Fruit fly (Drosophila melanogaster) whole organism, pupa: ENCODE measurements around the gene Prx2.

Source experiments
- CG10348 ChIP-seq: fragments of 200-800 bp; sonication (Bioruptor generic); IDR thresholded peaks from 2 replicates; pipeline ENCODE4 v1.3.6; 2022; ENCODE audit warnings: missing biosample characterization, missing genetic modification characterization
- CG13204 ChIP-seq: fragments of 200-800 bp; sonication (Bioruptor generic); optimal IDR thresholded peaks from 2 replicates; lab custom pipeline; 2018; ENCODE audit warnings: missing biosample characterization, mild to moderate bottlenecking, missing genetic modification characterization, moderate library complexity
- CG17806 ChIP-seq: fragments of 200-800 bp; sonication (Bioruptor generic); optimal IDR thresholded peaks from 2 replicates; lab custom pipeline; 2018; ENCODE audit warnings: missing biosample characterization, mild to moderate bottlenecking, missing genetic modification characterization, moderate library complexity
- CG32121 ChIP-seq: fragments of 200-800 bp; sonication (Bioruptor generic); IDR thresholded peaks from 2 replicates; pipeline ENCODE4 v1.3.6; 2022; ENCODE audit warnings: missing biosample characterization, missing genetic modification characterization
- CG34367 ChIP-seq: fragments of 200-800 bp; sonication (Bioruptor generic); optimal IDR thresholded peaks from 2 replicates; lab custom pipeline; 2018; ENCODE audit warnings: missing biosample characterization, mild to moderate bottlenecking, missing genetic modification characterization
- CG4496 ChIP-seq: fragments of 200-800 bp; sonication (Bioruptor generic); IDR thresholded peaks from 3 replicates; pipeline ENCODE4 v1.3.6; 2022; ENCODE audit warnings: missing biosample characterization, missing genetic modification characterization
- CG8159 ChIP-seq: fragments of 200-800 bp; sonication (Bioruptor generic); optimal IDR thresholded peaks from 3 replicates; lab custom pipeline; 2018; ENCODE audit warnings: missing biosample characterization, mild to moderate bottlenecking, missing genetic modification characterization, moderate library complexity
- CG8301 ChIP-seq: fragments of 200-800 bp; sonication (Bioruptor generic); optimal IDR thresholded peaks from 2 replicates; lab custom pipeline; 2018; ENCODE audit warnings: missing biosample characterization, mild to moderate bottlenecking, missing genetic modification characterization
- D1 ChIP-seq: fragments of 200-800 bp; sonication (Bioruptor generic); optimal IDR thresholded peaks from 2 replicates; lab custom pipeline; 2018; ENCODE audit warnings: missing biosample characterization, mild to moderate bottlenecking, missing genetic modification characterization, moderate library complexity
- EcR ChIP-seq: fragments of 200-800 bp; sonication (Bioruptor generic); optimal IDR thresholded peaks from 3 replicates; lab custom pipeline; 2019; ENCODE audit warnings: missing biosample characterization, missing genetic modification characterization, mild to moderate bottlenecking, moderate library complexity, missing genetic modification reagents
- Ets98B ChIP-seq: fragments of 200-800 bp; sonication (Bioruptor generic); IDR thresholded peaks from 2 replicates; pipeline ENCODE4 v1.3.6; 2022; ENCODE audit warnings: missing biosample characterization, missing genetic modification characterization
- Snoo ChIP-seq: fragments of 200-800 bp; sonication (Bioruptor generic); optimal IDR thresholded peaks from 3 replicates; lab custom pipeline; 2017; ENCODE audit warnings: missing biosample characterization, mild to moderate bottlenecking, missing genetic modification characterization, inconsistent platforms
- fd96Ca ChIP-seq: fragments of 200-800 bp; sonication (Bioruptor generic); IDR thresholded peaks from 3 replicates; pipeline ENCODE4 v1.3.6; 2022; ENCODE audit warnings: missing biosample characterization, missing genetic modification characterization
- rn ChIP-seq: fragments of 200-800 bp; sonication (Bioruptor generic); IDR thresholded peaks from 2 replicates; pipeline ENCODE4 v1.3.6; 2022; ENCODE audit warnings: missing biosample characterization, missing genetic modification characterization

- no peak for TF ChIP-seq Ets98B (GFP tag; lab: Robert Waterston, UW)
- TF ChIP-seq fd96Ca (GFP tag; lab: Robert Waterston, UW): no peak
- no peak for TF ChIP-seq CG8159
- TF ChIP-seq CG32121 (GFP tag; lab: Robert Waterston, UW): no peak
- TF ChIP-seq EcR (GFP tag; lab: Kevin White, UChicago): no peak
- no peak for TF ChIP-seq CG10348 (GFP tag; lab: Robert Waterston, UW)
- TF ChIP-seq Snoo (tag; lab: Kevin White, UChicago): no peak
- TF ChIP-seq D1: no peak
- no peak for TF ChIP-seq CG17806 (tag; lab: Kevin White, UChicago)
- no peak for TF ChIP-seq CG13204 (GFP tag; lab: Kevin White, UChicago)
- TF ChIP-seq CG34367 (tag; lab: Kevin White, UChicago): no peak
- TF ChIP-seq rn (GFP tag; lab: Robert Waterston, UW): no peak
- TF ChIP-seq CG4496 (GFP tag; lab: Robert Waterston, UW): no peak
- TF ChIP-seq CG8301: no peak
Observed at dm6 chrX:13370306-13370705, 40.7 kb downstream of the Prx2 start, which contains the start of gene CG1640.
